Fruit fly (Drosophila melanogaster): Measurements from ENCODE around the gene CG12320.

DNA sequence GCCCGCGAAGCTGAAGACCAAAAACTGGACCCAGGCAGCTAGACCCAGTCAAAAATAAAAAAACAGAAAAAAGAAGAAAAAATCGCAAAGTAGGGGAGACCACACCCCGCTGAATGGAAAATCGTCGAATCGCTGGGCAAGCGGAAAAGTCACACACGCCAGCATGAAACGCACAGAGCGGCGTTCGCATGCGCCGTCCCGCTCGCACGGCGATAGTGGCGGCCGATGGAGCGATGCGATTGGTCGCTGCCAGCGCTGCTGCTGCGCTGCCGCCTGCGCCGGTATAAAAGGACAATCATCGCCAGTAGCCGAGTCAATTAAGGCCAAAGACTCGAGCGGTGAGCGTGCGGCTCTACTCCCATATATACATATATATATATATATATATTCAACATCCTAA is 16.7 kb downstream of the CG12320 start, which contains the start of gene repo:
- peak; percentile 3 for TF ChIP-seq CG13204 (GFP tag; optimal IDR thresholded peaks at IDR 0.05)
- TF ChIP-seq Pif1B (GFP tag; optimal IDR thresholded peaks at IDR 0.05): no peak
- TF ChIP-seq CG10348 (GFP tag; IDR thresholded peaks at IDR 0.05): no peak
- no peak for TF ChIP-seq EcR (GFP tag; optimal IDR thresholded peaks at IDR 0.05)
- TF ChIP-seq Ets98B (GFP tag; IDR thresholded peaks at IDR 0.05): no peak
- no peak for TF ChIP-seq CG9948 (tag; optimal IDR thresholded peaks at IDR 0.05)
- no peak for TF ChIP-seq CG15710 (tag; optimal IDR thresholded peaks at IDR 0.05)
- TF ChIP-seq CG12605 (GFP tag; IDR thresholded peaks at IDR 0.05): no peak; the same call in 1 of the 2 replicates
- TF ChIP-seq CG14655 (GFP tag; optimal IDR thresholded peaks at IDR 0.05): no peak
- TF ChIP-seq CG17806 (tag; optimal IDR thresholded peaks at IDR 0.05): no peak
- TF ChIP-seq CG8301 (tag; optimal IDR thresholded peaks at IDR 0.05): no peak
- no peak for TF ChIP-seq gl (tag; optimal IDR thresholded peaks at IDR 0.05)
- no peak for TF ChIP-seq CG8159 (tag; optimal IDR thresholded peaks at IDR 0.05)
- TF ChIP-seq D1 (tag; optimal IDR thresholded peaks at IDR 0.05): no peak

Measured in whole organism, pupa.